Worm (Caenorhabditis elegans) whole organism, L4 larva: ENCODE data around the gene K02F3.12.
A peak's percentile ranks its signal among the peaks of the same experiment; 100 is the strongest.

ENCODE experiments used
- F26F4.8 ChIP-seq: fragments of 200-800 bp; sonication (Bioruptor generic); conservative IDR thresholded peaks from 2 replicates; pipeline ENCODE4 v1.3.6; 2022; ENCODE audit warnings: missing genetic modification characterization, missing compliant biosample characterization
- R02D3.7 ChIP-seq: fragments of 150-350 bp; sonication (generic microtip); optimal IDR thresholded peaks from 3 replicates; lab custom pipeline; 2014; ENCODE audit warnings: missing biosample characterization, missing genetic modification characterization
- T20F7.1 ChIP-seq: fragments of 200-800 bp; sonication (Bioruptor generic); optimal IDR thresholded peaks from 2 replicates; lab custom pipeline; 2018; ENCODE audit warnings: mild to moderate bottlenecking, missing genetic modification characterization, missing compliant biosample characterization
- T26A8.4 ChIP-seq: fragments of 200-800 bp; sonication (Bioruptor generic); IDR thresholded peaks from 2 replicates; pipeline ENCODE4 v1.3.6; 2022; ENCODE audit warnings: missing genetic modification characterization, missing compliant biosample characterization
- Y48G9A.11 ChIP-seq: fragments of 200-800 bp; sonication (Bioruptor generic); IDR thresholded peaks from 2 replicates; pipeline ENCODE4 v1.3.6; 2022; ENCODE audit warnings: missing genetic modification reagents, missing genetic modification characterization, missing compliant biosample characterization
- ZK337.2 ChIP-seq: fragments of 200-800 bp; sonication (Bioruptor generic); IDR thresholded peaks from 2 replicates; pipeline ENCODE4 v1.3.6; 2022; ENCODE audit warnings: missing genetic modification reagents, missing genetic modification characterization, missing compliant biosample characterization
- aha-1 ChIP-seq: fragments of 150-350 bp; peaks from one replicate; lab custom pipeline; 2014; ENCODE audit warnings: missing biosample characterization, missing genetic modification characterization
- arid-1 ChIP-seq: fragments of 200-800 bp; sonication (Bioruptor generic); conservative IDR thresholded peaks from 2 replicates; pipeline ENCODE4 v1.3.6; 2022; ENCODE audit warnings: missing genetic modification reagents, missing genetic modification characterization, missing compliant biosample characterization
- daf-16 ChIP-seq, 3 experiments: sonication (generic microtip); optimal IDR thresholded peaks; 2 replicates each; lab custom pipeline; 2016 to 2017; ENCODE audit warnings: missing genetic modification characterization in 3 of 3, missing genetic modification reagents in 3 of 3, mild to moderate bottlenecking in 2 of 3, missing compliant biosample characterization in 2 of 3, missing biosample characterization in 1 of 3, moderate library complexity in 1 of 3
- daf-19 ChIP-seq: fragments of 200-800 bp; sonication (Bioruptor generic); conservative IDR thresholded peaks from 2 replicates; pipeline ENCODE4 v1.3.6; 2022; ENCODE audit warnings: missing genetic modification characterization, missing compliant biosample characterization
- dmd-6 ChIP-seq: fragments of 200-800 bp; sonication (Bioruptor generic); IDR thresholded peaks from 2 replicates; pipeline ENCODE4 v1.3.6; 2022; ENCODE audit warnings: missing genetic modification reagents, missing genetic modification characterization, missing compliant biosample characterization
- dpl-1 ChIP-seq: fragments of 150-350 bp; optimal IDR thresholded peaks from 2 replicates; lab custom pipeline; 2014; ENCODE audit warnings: missing biosample characterization, missing genetic modification reagents, missing genetic modification characterization
- dve-1 ChIP-seq: sonication (generic microtip); optimal IDR thresholded peaks from 2 replicates; lab custom pipeline; 2017; ENCODE audit warnings: antibody characterized with exemption, mild to moderate bottlenecking, missing genetic modification characterization, missing compliant biosample characterization; ENCODE audit not compliant: insufficient read depth
- fos-1 ChIP-seq: fragments of 150-350 bp; optimal IDR thresholded peaks from 2 replicates; lab custom pipeline; 2014; ENCODE audit warnings: missing biosample characterization, missing genetic modification characterization
- gei-8 ChIP-seq: fragments of 200-800 bp; sonication (Bioruptor generic); optimal IDR thresholded peaks from 2 replicates; lab custom pipeline; 2018; ENCODE audit warnings: mild to moderate bottlenecking, missing genetic modification characterization, missing compliant biosample characterization
- hif-1 ChIP-seq, 2 experiments: sonication (generic microtip); optimal IDR thresholded peaks; 2 replicates each; lab custom pipeline; 2016 to 2017; ENCODE audit warnings: missing compliant biosample characterization in 2 of 2, missing genetic modification characterization in 2 of 2, missing genetic modification reagents in 2 of 2, missing genotype in 2 of 2, mild to moderate bottlenecking in 1 of 2
- jun-1 ChIP-seq: fragments of 150-350 bp; optimal IDR thresholded peaks from 2 replicates; lab custom pipeline; 2014; ENCODE audit warnings: missing biosample characterization, missing genetic modification reagents, missing genetic modification characterization
- lin-13 ChIP-seq: fragments of 150-350 bp; optimal IDR thresholded peaks from 2 replicates; lab custom pipeline; 2014; ENCODE audit warnings: missing biosample characterization, missing genetic modification reagents, missing genetic modification characterization
- lin-38 ChIP-seq: fragments of 200-800 bp; sonication (Bioruptor generic); IDR thresholded peaks from 2 replicates; pipeline ENCODE4 v1.3.6; 2022; ENCODE audit warnings: missing genetic modification reagents, missing genetic modification characterization, missing compliant biosample characterization
- lir-3 ChIP-seq: sonication (generic microtip); optimal IDR thresholded peaks from 2 replicates; lab custom pipeline; 2016; ENCODE audit warnings: mild to moderate bottlenecking, missing genetic modification characterization, missing compliant biosample characterization
- lsy-2 ChIP-seq, 2 experiments: fragments of 150-350 bp in 1 of 2; sonication (generic microtip) in 1 of 2; optimal IDR thresholded peaks; 2 replicates each; lab custom pipeline; 2014 to 2017; ENCODE audit warnings: missing biosample characterization in 2 of 2, missing genetic modification characterization in 2 of 2
- mep-1 ChIP-seq: fragments of 150-350 bp; sonication (generic microtip); optimal IDR thresholded peaks from 3 replicates; lab custom pipeline; 2014; ENCODE audit warnings: missing biosample characterization, missing genetic modification characterization
- mes-2 ChIP-seq: sonication (generic microtip); optimal IDR thresholded peaks from 2 replicates; lab custom pipeline; 2016; ENCODE audit warnings: missing genotype, mild to moderate bottlenecking, missing genetic modification characterization, missing compliant biosample characterization; ENCODE audit not compliant: poor library complexity, severe bottlenecking
- mxl-2 ChIP-seq: fragments of 200-800 bp; sonication (Bioruptor generic); conservative IDR thresholded peaks from 2 replicates; pipeline ENCODE4 v1.3.6; 2022; ENCODE audit warnings: missing genetic modification reagents, missing genetic modification characterization, missing compliant biosample characterization
- nhr-111 ChIP-seq: fragments of 200-800 bp; sonication (Bioruptor generic); optimal IDR thresholded peaks from 2 replicates; lab custom pipeline; 2018; ENCODE audit warnings: mild to moderate bottlenecking, missing genetic modification characterization, missing compliant biosample characterization
- nhr-48 ChIP-seq: sonication (generic microtip); optimal IDR thresholded peaks from 2 replicates; lab custom pipeline; 2016; ENCODE audit warnings: mild to moderate bottlenecking, missing genetic modification characterization, missing compliant biosample characterization
- nhr-6 ChIP-seq: fragments of 150-350 bp; optimal IDR thresholded peaks from 2 replicates; lab custom pipeline; 2014; ENCODE audit warnings: missing biosample characterization, missing genetic modification characterization
- pha-4 ChIP-seq, 2 experiments: fragments of 150-350 bp in 1 of 2; fragments of 200-800 bp in 1 of 2; sonication (Bioruptor generic) in 1 of 2; IDR thresholded peaks in 1 of 2; optimal IDR thresholded peaks in 1 of 2; 2 replicates each; pipeline versions ENCODE4 v1.3.6 to Lab custom; 2014 to 2022; ENCODE audit warnings: missing genetic modification characterization in 2 of 2, missing genetic modification reagents in 2 of 2, missing biosample characterization in 1 of 2, missing compliant biosample characterization in 1 of 2
- sdz-12 ChIP-seq: fragments of 200-800 bp; sonication (Bioruptor generic); optimal IDR thresholded peaks from 2 replicates; lab custom pipeline; 2018; ENCODE audit warnings: mild to moderate bottlenecking, missing genetic modification characterization, missing compliant biosample characterization
- set-16 ChIP-seq: fragments of 200-800 bp; sonication (Bioruptor generic); IDR thresholded peaks from 2 replicates; pipeline ENCODE4 v1.3.6; 2022; ENCODE audit warnings: missing genetic modification reagents, missing genetic modification characterization, missing compliant biosample characterization
- vab-7 ChIP-seq: fragments of 200-800 bp; sonication (Bioruptor generic); IDR thresholded peaks from 2 replicates; pipeline ENCODE4 v1.3.6; 2022; ENCODE audit warnings: missing genetic modification reagents, missing genetic modification characterization, missing compliant biosample characterization
- zip-11 ChIP-seq: fragments of 200-800 bp; sonication (Bioruptor generic); IDR thresholded peaks from 2 replicates; pipeline ENCODE4 v1.3.6; 2022; ENCODE audit warnings: missing genetic modification characterization, missing compliant biosample characterization
- ztf-11 ChIP-seq: fragments of 150-350 bp; optimal IDR thresholded peaks from 2 replicates; lab custom pipeline; 2014; ENCODE audit warnings: missing biosample characterization, missing genetic modification characterization

K02F3.12 gene

ce11 chrIII:853859-854359, 2.5 kb upstream of the K02F3.12 start, which contains the start of the genes rnp-5 and tag-51:
TSS of gene rnp-5 (minus strand) at chrIII:853909.
TSS of gene tag-51 (plus strand) at chrIII:854221.
- no peak for TF ChIP-seq gei-8
- peak in 1 of 2 experiments; percentile 22 for TF ChIP-seq lsy-2 (tag; optimal IDR thresholded peaks at IDR 0.05; lab: Kevin White, UChicago)
- TF ChIP-seq Y48G9A.11 (GFP tag; lab: Robert Waterston, UW) = peak; percentile 74
- TF ChIP-seq T20F7.1 = peak; percentile 92
- TF ChIP-seq R02D3.7 = peak; percentile 56
- TF ChIP-seq dpl-1 (GFP tag; lab: Kevin White, UChicago) = peak; percentile 12
- TF ChIP-seq mes-2 (tag; lab: Kevin White, UChicago) = peak; percentile 39
- no peak for TF ChIP-seq mxl-2
- TF ChIP-seq, all 104 proteins: peak for 6

ce11 chrIII:856908-857307, 548 bp downstream of the K02F3.12 start:
- TF ChIP-seq aha-1 = peak; percentile 90
- no peak for TF ChIP-seq dve-1
- TF ChIP-seq, all 104 proteins: peak for 1

- TF ChIP-seq F26F4.8 (GFP tag; lab: Robert Waterston, UW) (no peak), lin-13 (GFP tag; lab: Kevin White, UChicago) (no peak), T20F7.1 (no peak), ZK337.2 (GFP tag; lab: Robert Waterston, UW) (no peak), dpl-1 (GFP tag; lab: Kevin White, UChicago) (no peak), nhr-48 (tag; lab: Kevin White, UChicago) (no peak), nhr-6 (tag; lab: Kevin White, UChicago) (no peak), mxl-2 (no peak), mes-2 (tag; lab: Kevin White, UChicago) (no peak)
Measured at ce11 chrIII:859898-860297, 3.5 kb downstream of the K02F3.12 start, which contains the start of gene exos-4.2. TSS of gene exos-4.2 (plus strand) at chrIII:860198.

- peak; percentile 40 for TF ChIP-seq mes-2 (tag; lab: Kevin White, UChicago)
- TF ChIP-seq jun-1 (tag; lab: Kevin White, UChicago) = no peak
- TF ChIP-seq F26F4.8 (GFP tag; lab: Robert Waterston, UW) = no peak
- no peak for TF ChIP-seq pha-4 (GFP tag; IDR thresholded peaks at IDR 0.05; lab: Robert Waterston, UW)
- TF ChIP-seq pha-4 (tag; optimal IDR thresholded peaks at IDR 0.05; lab: Kevin White, UChicago) = peak; percentile 34
- TF ChIP-seq lin-38 = peak; percentile 50
- TF ChIP-seq ztf-11 = no peak
- TF ChIP-seq dve-1 = peak; percentile 7
- TF ChIP-seq mep-1 (tag; lab: Kevin White, UChicago) = no peak
- TF ChIP-seq vab-7 (GFP tag; lab: Robert Waterston, UW) = no peak
- TF ChIP-seq T26A8.4 (GFP tag; lab: Robert Waterston, UW) = no peak
- TF ChIP-seq set-16 (GFP tag; lab: Robert Waterston, UW) = no peak
- no peak for TF ChIP-seq daf-16 (GFP tag; optimal IDR thresholded peaks at IDR 0.05; lab: Kevin White, UChicago)
- peak; percentile 36 for TF ChIP-seq daf-16 (tag; optimal IDR thresholded peaks at IDR 0.05; lab: Kevin White, UChicago)
- peak; percentile 89 for TF ChIP-seq aha-1
- TF ChIP-seq arid-1 (GFP tag; lab: Robert Waterston, UW) = no peak
- no peak for TF ChIP-seq lir-3 (tag; lab: Kevin White, UChicago)
Measured at ce11 chrIII:861819-862356, 5.5 kb downstream of the K02F3.12 start, which contains the start of gene arx-4. TSS of gene arx-4 (plus strand) at chrIII:862306.

ce11 chrIII:868866-869265, 12.5 kb downstream of the K02F3.12 start:
- TF ChIP-seq aha-1 = peak; percentile 84
- no peak for TF ChIP-seq sdz-12 (GFP tag; lab: Kevin White, UChicago)
- no peak for TF ChIP-seq zip-11 (GFP tag; lab: Robert Waterston, UW)

ce11 chrIII:869869-870268, 13.5 kb downstream of the K02F3.12 start, which contains the start of gene T24C4.2:
TSS of gene T24C4.2 (minus strand) at chrIII:869969.
- TF ChIP-seq nhr-111 (GFP tag; lab: Kevin White, UChicago) (no peak), daf-19 (GFP tag; lab: Robert Waterston, UW) (no peak), fos-1 (tag; lab: Kevin White, UChicago) (no peak), dmd-6 (no peak), lin-38 (no peak), nhr-6 (tag; lab: Kevin White, UChicago) (no peak), lin-13 (GFP tag; lab: Kevin White, UChicago) (no peak), hif-1 (tag; optimal IDR thresholded peaks at IDR 0.05; lab: Kevin White, UChicago) (no peak)
